Worm (Caenorhabditis elegans) whole organism, midembryonic: ENCODE data around the gene F28C1.3.

ENCODE experiments used
- T22C8.4 ChIP-seq: fragments of 200-800 bp; sonication (Bioruptor generic); IDR thresholded peaks from 2 replicates; pipeline ENCODE4 v1.3.6; 2022; ENCODE audit warnings: missing genetic modification characterization, missing compliant biosample characterization
- cog-1 ChIP-seq: sonication (generic microtip); optimal IDR thresholded peaks from 2 replicates; lab custom pipeline; 2016; ENCODE audit warnings: missing genetic modification characterization, missing compliant biosample characterization
- flt-1 ChIP-seq: fragments of 200-800 bp; sonication (Bioruptor generic); IDR thresholded peaks from 2 replicates; pipeline ENCODE4 v1.3.6; 2022; ENCODE audit warnings: missing genetic modification characterization, missing compliant biosample characterization
- klf-2 ChIP-seq: fragments of 200-800 bp; sonication (Bioruptor generic); conservative IDR thresholded peaks from 2 replicates; pipeline ENCODE4 v1.3.6; 2022; ENCODE audit warnings: missing genetic modification reagents, missing genetic modification characterization, missing compliant biosample characterization
- med-1 ChIP-seq: sonication (generic microtip); optimal IDR thresholded peaks from 2 replicates; lab custom pipeline; 2017; ENCODE audit warnings: missing genetic modification characterization, mild to moderate bottlenecking, missing compliant biosample characterization, antibody characterized with exemption, missing genetic modification reagents; ENCODE audit not compliant: insufficient read depth
- ref-1 ChIP-seq: fragments of 200-800 bp; sonication (Bioruptor generic); conservative IDR thresholded peaks from 2 replicates; pipeline ENCODE4 v1.3.6; 2022; ENCODE audit warnings: missing genetic modification reagents, missing genetic modification characterization, missing compliant biosample characterization
- tab-1 ChIP-seq: fragments of 200-800 bp; sonication (Bioruptor generic); IDR thresholded peaks from 2 replicates; pipeline ENCODE4 v1.3.6; 2022; ENCODE audit warnings: missing genetic modification characterization, missing compliant biosample characterization
- ztf-23 ChIP-seq: fragments of 200-800 bp; sonication (Bioruptor generic); IDR thresholded peaks from 2 replicates; pipeline ENCODE4 v1.3.6; 2022; ENCODE audit warnings: missing genetic modification reagents, missing genetic modification characterization, missing compliant biosample characterization
- ztf-29 ChIP-seq: fragments of 200-800 bp; sonication (Bioruptor generic); IDR thresholded peaks from 2 replicates; pipeline ENCODE4 v1.3.6; 2022; ENCODE audit warnings: missing genetic modification reagents, missing genetic modification characterization, missing compliant biosample characterization

The F28C1.3 gene

ce11 chrV:12494522-12494921 lies 26.1 kb downstream of the F28C1.3 start, which contains the start of gene mrps-11:
Gene mrps-11, minus strand, starts transcription at chrV:12494622.
- TF ChIP-seq tab-1 (no peak), ref-1 (GFP tag; lab: Robert Waterston, UW) (no peak)

- TF ChIP-seq tab-1 (no peak), cog-1 (no peak), ztf-29 (no peak), ztf-23 (GFP tag; lab: Robert Waterston, UW) (no peak), klf-2 (GFP tag; lab: Robert Waterston, UW) (no peak), med-1 (GFP tag; lab: Kevin White, UChicago) (no peak), T22C8.4 (peak; percentile 94), flt-1 (GFP tag; lab: Robert Waterston, UW) (no peak)
These were observed 29.3 kb downstream of the F28C1.3 start, which contains the start of the genes W04D2.4 and rbm-25 for ce11 chrV:12497725-12498263. Gene W04D2.4, minus strand, starts transcription at chrV:12497755. Gene rbm-25, plus strand, starts transcription at chrV:12498213.

ce11 chrV:12503494-12503893 lies 35.0 kb downstream of the F28C1.3 start, which contains the start of gene T28H10.1:
Gene T28H10.1, plus strand, starts transcription at chrV:12503794.
- no peak for TF ChIP-seq med-1 (GFP tag; lab: Kevin White, UChicago)

- TF ChIP-seq ztf-29, result no peak
- TF ChIP-seq cog-1, result no peak
- TF ChIP-seq T22C8.4, result no peak
These were observed 37.3 kb downstream of the F28C1.3 start for ce11 chrV:12505730-12506129.

ce11 chrV:12506185-12506584 lies 37.7 kb downstream of the F28C1.3 start, which contains the start of gene nlp-46:
Gene nlp-46, minus strand, starts transcription at chrV:12506285.
- TF ChIP-seq tab-1 (no peak), klf-2 (GFP tag; lab: Robert Waterston, UW) (no peak), ztf-23 (GFP tag; lab: Robert Waterston, UW) (no peak), cog-1 (no peak), med-1 (GFP tag; lab: Kevin White, UChicago) (no peak), flt-1 (GFP tag; lab: Robert Waterston, UW) (no peak), ref-1 (GFP tag; lab: Robert Waterston, UW) (no peak), T22C8.4 (no peak), ztf-29 (no peak)

- no peak for TF ChIP-seq ztf-29
- no peak for TF ChIP-seq tab-1
- TF ChIP-seq ztf-23 (GFP tag; lab: Robert Waterston, UW), result no peak
- no peak for TF ChIP-seq klf-2 (GFP tag; lab: Robert Waterston, UW)
- TF ChIP-seq flt-1 (GFP tag; lab: Robert Waterston, UW), result no peak
- TF ChIP-seq cog-1, result no peak
- no peak for TF ChIP-seq med-1 (GFP tag; lab: Kevin White, UChicago)
- no peak for TF ChIP-seq T22C8.4
- no peak for TF ChIP-seq ref-1 (GFP tag; lab: Robert Waterston, UW)
These were observed 43.5 kb downstream of the F28C1.3 start for ce11 chrV:12511946-12512345.

- TF ChIP-seq flt-1 (GFP tag; lab: Robert Waterston, UW), result no peak
- no peak for TF ChIP-seq tab-1
- no peak for TF ChIP-seq cog-1
- TF ChIP-seq ref-1 (GFP tag; lab: Robert Waterston, UW), result no peak
- TF ChIP-seq ztf-23 (GFP tag; lab: Robert Waterston, UW), result no peak
- no peak for TF ChIP-seq ztf-29
- no peak for TF ChIP-seq med-1 (GFP tag; lab: Kevin White, UChicago)
- TF ChIP-seq klf-2 (GFP tag; lab: Robert Waterston, UW), result no peak
- TF ChIP-seq T22C8.4, result no peak
These were observed 44.3 kb downstream of the F28C1.3 start, which contains the start of the genes T28H10.2 and lgmn-1 for ce11 chrV:12512773-12513172. Gene T28H10.2, minus strand, starts transcription at chrV:12512949. Gene lgmn-1, plus strand, starts transcription at chrV:12513056.

- no peak for TF ChIP-seq klf-2 (GFP tag; lab: Robert Waterston, UW)
- no peak for TF ChIP-seq ztf-23 (GFP tag; lab: Robert Waterston, UW)
- TF ChIP-seq med-1 (GFP tag; lab: Kevin White, UChicago), result no peak
- TF ChIP-seq flt-1 (GFP tag; lab: Robert Waterston, UW), result no peak
- no peak for TF ChIP-seq T22C8.4
- no peak for TF ChIP-seq ref-1 (GFP tag; lab: Robert Waterston, UW)
- no peak for TF ChIP-seq ztf-29
- no peak for TF ChIP-seq tab-1
- no peak for TF ChIP-seq cog-1
These were observed 45.4 kb downstream of the F28C1.3 start for ce11 chrV:12513900-12514299.

ce11 chrV:12517148-12517547 lies 48.7 kb downstream of the F28C1.3 start, which contains the start of gene cal-1:
Gene cal-1, minus strand, starts transcription at chrV:12517248.
- TF ChIP-seq tab-1, result no peak
- no peak for TF ChIP-seq cog-1
- no peak for TF ChIP-seq klf-2 (GFP tag; lab: Robert Waterston, UW)
- no peak for TF ChIP-seq ztf-29
- TF ChIP-seq ref-1 (GFP tag; lab: Robert Waterston, UW), result no peak
- TF ChIP-seq flt-1 (GFP tag; lab: Robert Waterston, UW), result no peak
- no peak for TF ChIP-seq med-1 (GFP tag; lab: Kevin White, UChicago)
- TF ChIP-seq ztf-23 (GFP tag; lab: Robert Waterston, UW), result no peak
- TF ChIP-seq T22C8.4, result no peak

- no peak for TF ChIP-seq ztf-29
- no peak for TF ChIP-seq T22C8.4
- TF ChIP-seq klf-2 (GFP tag; lab: Robert Waterston, UW), result no peak
- no peak for TF ChIP-seq cog-1
- no peak for TF ChIP-seq tab-1
- no peak for TF ChIP-seq med-1 (GFP tag; lab: Kevin White, UChicago)
- TF ChIP-seq ztf-23 (GFP tag; lab: Robert Waterston, UW), result no peak
- no peak for TF ChIP-seq ref-1 (GFP tag; lab: Robert Waterston, UW)
- TF ChIP-seq flt-1 (GFP tag; lab: Robert Waterston, UW), result no peak
These were observed 49.3 kb downstream of the F28C1.3 start for ce11 chrV:12517757-12518156.
